Comparison of ENCODE assay signal across 1 fruit fly cellular context in genomic region chr2L:3600847-3601246, dm6.
TF ChIP-seq lines count a peak whose summit lies in the region.

No protein-coding gene starts in this region.

TF ChIP-seq in whole organism, embryonic, 481 proteins besides CTCF, POLR2A, EP300 and RAD21 (continued from another document):
- no peak for TF ChIP-seq nerfin-2 (GFP tag; IDR thresholded peaks at IDR 0.05; lab: Robert Waterston, UW; ENCODE audit: partially characterized antibody)
- TF ChIP-seq CG7987 (GFP tag; optimal IDR thresholded peaks at IDR 0.05; lab: Kevin White, UChicago), result no peak
- no peak for TF ChIP-seq gsb (GFP tag; IDR thresholded peaks at IDR 0.05; lab: Robert Waterston, UW)
- 0 out of 2 replicates have a peak, but pooled peaks have one; percentile 35 for TF ChIP-seq CG1024 (GFP tag; IDR thresholded peaks at IDR 0.05; lab: Robert Waterston, UW)
- TF ChIP-seq CG31224 (GFP tag; IDR thresholded peaks at IDR 0.05; lab: Robert Waterston, UW), result no peak
- TF ChIP-seq CG6272 (GFP tag; IDR thresholded peaks at IDR 0.05; lab: Robert Waterston, UW), result no peak
- TF ChIP-seq NFAT (GFP tag; IDR thresholded peaks at IDR 0.05; lab: Robert Waterston, UW), result no peak
- TF ChIP-seq Rfx (GFP tag; IDR thresholded peaks at IDR 0.05; lab: Robert Waterston, UW), result no peak
- no peak for TF ChIP-seq CG7372 (GFP tag; IDR thresholded peaks at IDR 0.05; lab: Robert Waterston, UW)
- no peak for TF ChIP-seq Dll (GFP tag; IDR thresholded peaks at IDR 0.05; lab: Robert Waterston, UW; ENCODE audit: partially characterized antibody)
- TF ChIP-seq H15 (GFP tag; IDR thresholded peaks at IDR 0.05; lab: Robert Waterston, UW), result no peak
- TF ChIP-seq MBD-R2 (GFP tag; IDR thresholded peaks at IDR 0.05; lab: Robert Waterston, UW), result no peak
- TF ChIP-seq CG10209 (GFP tag; optimal IDR thresholded peaks at IDR 0.05; lab: Kevin White, UChicago), result peak; percentile 18
- TF ChIP-seq zen (tag; optimal IDR thresholded peaks at IDR 0.05; lab: Kevin White, UChicago), result no peak
- TF ChIP-seq tap (tag; optimal IDR thresholded peaks at IDR 0.05; lab: Kevin White, UChicago), result no peak
- peak; percentile 31; the same call in 1 of the 2 replicates for TF ChIP-seq sisA (GFP tag; IDR thresholded peaks at IDR 0.05; lab: Robert Waterston, UW)
- no peak for TF ChIP-seq Sox100B (GFP tag; optimal IDR thresholded peaks at IDR 0.05; lab: Kevin White, UChicago)
- TF ChIP-seq run (tag; optimal IDR thresholded peaks at IDR 0.05; lab: Kevin White, UChicago), result no peak
- TF ChIP-seq CG18599 (GFP tag; optimal IDR thresholded peaks at IDR 0.05; lab: Kevin White, UChicago), result no peak
- TF ChIP-seq CG8765 (GFP tag; IDR thresholded peaks at IDR 0.05; lab: Robert Waterston, UW), result peak; percentile 70
- TF ChIP-seq Antp (GFP tag; optimal IDR thresholded peaks at IDR 0.05; lab: Kevin White, UChicago), result peak; percentile 30
- no peak for TF ChIP-seq CG11456 (GFP tag; IDR thresholded peaks at IDR 0.05; lab: Robert Waterston, UW)
- peak; percentile 32 for TF ChIP-seq Oli (tag; optimal IDR thresholded peaks at IDR 0.05; lab: Kevin White, UChicago)
- TF ChIP-seq kah (GFP tag; optimal IDR thresholded peaks at IDR 0.05; lab: Kevin White, UChicago), result no peak
- TF ChIP-seq CG9609 (GFP tag; optimal IDR thresholded peaks at IDR 0.05; lab: Kevin White, UChicago), result no peak
- TF ChIP-seq CHES-1-like (GFP tag; optimal IDR thresholded peaks at IDR 0.05; lab: Kevin White, UChicago), result no peak
- TF ChIP-seq dysf (GFP tag; IDR thresholded peaks at IDR 0.05; lab: Robert Waterston, UW), result 0 out of 3 replicates have a peak, but pooled peaks have one; percentile 30
- TF ChIP-seq CG12219 (GFP tag; optimal IDR thresholded peaks at IDR 0.05; lab: Kevin White, UChicago), result no peak
- TF ChIP-seq CG1832 (GFP tag; optimal IDR thresholded peaks at IDR 0.05; lab: Kevin White, UChicago), result no peak
- TF ChIP-seq CG7271 (tag; optimal IDR thresholded peaks at IDR 0.05; lab: Kevin White, UChicago), result no peak
- TF ChIP-seq TFAM (GFP tag; optimal IDR thresholded peaks at IDR 0.05; lab: Kevin White, UChicago), result no peak
- no peak for TF ChIP-seq CG1792 (GFP tag; optimal IDR thresholded peaks at IDR 0.05; lab: Kevin White, UChicago)
- TF ChIP-seq CG11085 (GFP tag; IDR thresholded peaks at IDR 0.05; lab: Robert Waterston, UW), result no peak
- TF ChIP-seq Ssrp (tag; optimal IDR thresholded peaks at IDR 0.05; lab: Kevin White, UChicago), result peak; percentile 29
- TF ChIP-seq Hsf (GFP tag; optimal IDR thresholded peaks at IDR 0.05; lab: Kevin White, UChicago), result peak; percentile 37
- TF ChIP-seq nom (GFP tag; optimal IDR thresholded peaks at IDR 0.05; lab: Kevin White, UChicago), result no peak
- no peak for TF ChIP-seq CG14441 (GFP tag; IDR thresholded peaks at IDR 0.05; lab: Robert Waterston, UW)
- TF ChIP-seq CG17802 (tag; optimal IDR thresholded peaks at IDR 0.05; lab: Kevin White, UChicago), result no peak
- no peak for TF ChIP-seq CG32767 (GFP tag; IDR thresholded peaks at IDR 0.05; lab: Robert Waterston, UW)
- no peak for TF ChIP-seq Adf1 (GFP tag; IDR thresholded peaks at IDR 0.05; lab: Robert Waterston, UW)
- no peak for TF ChIP-seq CG18011 (GFP tag; optimal IDR thresholded peaks at IDR 0.05; lab: Kevin White, UChicago)
- TF ChIP-seq CG6683 (GFP tag; optimal IDR thresholded peaks at IDR 0.05; lab: Kevin White, UChicago), result no peak
- TF ChIP-seq CG14014 (GFP tag; IDR thresholded peaks at IDR 0.05; lab: Robert Waterston, UW), result no peak
- TF ChIP-seq Usf (GFP tag; optimal IDR thresholded peaks at IDR 0.05; lab: Kevin White, UChicago), result no peak
- no peak for TF ChIP-seq bcd (GFP tag; optimal IDR thresholded peaks at IDR 0.05; lab: Kevin White, UChicago)
